Fruit fly (Drosophila melanogaster) whole organism, embryonic: Measurements from ENCODE around the gene CG43915.

ENCODE experiments used
- BEAF-32 ChIP-seq: fragments of 200-800 bp; sonication (Bioruptor generic); optimal IDR thresholded peaks from 3 replicates; lab custom pipeline; 2017; ENCODE audit warnings: missing biosample characterization, missing genetic modification characterization, mild to moderate bottlenecking, moderate library complexity, missing genetic modification reagents
- CG18619 ChIP-seq: fragments of 200-800 bp; sonication (Bioruptor generic); optimal IDR thresholded peaks from 3 replicates; lab custom pipeline; 2017; ENCODE audit warnings: missing biosample characterization, mild to moderate bottlenecking, missing genetic modification characterization
- CG2116 ChIP-seq: fragments of 200-800 bp; sonication (Bioruptor generic); optimal IDR thresholded peaks from 3 replicates; lab custom pipeline; 2018; ENCODE audit warnings: missing biosample characterization, mild to moderate bottlenecking, missing genetic modification characterization
- CG2199 ChIP-seq: fragments of 200-800 bp; sonication (Bioruptor generic); IDR thresholded peaks from 3 replicates; pipeline ENCODE4 v1.3.6; 2022; ENCODE audit warnings: missing biosample characterization, missing genetic modification characterization
- CG8944 ChIP-seq: fragments of 200-800 bp; sonication (Bioruptor generic); optimal IDR thresholded peaks from 3 replicates; lab custom pipeline; 2016; ENCODE audit warnings: missing biosample characterization, missing genetic modification characterization
- CG9437 ChIP-seq: fragments of 200-800 bp; sonication (Bioruptor generic); optimal IDR thresholded peaks from 2 replicates; lab custom pipeline; 2018; ENCODE audit warnings: missing biosample characterization, mild to moderate bottlenecking, missing genetic modification characterization
- CG9609 ChIP-seq: fragments of 200-800 bp; sonication (Bioruptor generic); optimal IDR thresholded peaks from 3 replicates; lab custom pipeline; 2016; ENCODE audit warnings: missing biosample characterization, missing genetic modification characterization
- sc ChIP-seq, 3 experiments: fragments of >200 bp in 2 of 3; fragments of 200-800 bp in 1 of 3; sonication (Bioruptor generic) in 1 of 3; optimal IDR thresholded peaks; 2 replicates in 2 of 3; 3 replicates in 1 of 3; lab custom pipeline; 2017; ENCODE audit warnings: mild to moderate bottlenecking in 1 of 3, missing biosample characterization in 1 of 3, missing genetic modification characterization in 1 of 3, missing genetic modification reagents in 1 of 3
- tx ChIP-seq: fragments of 200-800 bp; sonication (Bioruptor generic); optimal IDR thresholded peaks from 2 replicates; lab custom pipeline; 2016; ENCODE audit warnings: missing biosample characterization, missing genetic modification characterization

DNA sequence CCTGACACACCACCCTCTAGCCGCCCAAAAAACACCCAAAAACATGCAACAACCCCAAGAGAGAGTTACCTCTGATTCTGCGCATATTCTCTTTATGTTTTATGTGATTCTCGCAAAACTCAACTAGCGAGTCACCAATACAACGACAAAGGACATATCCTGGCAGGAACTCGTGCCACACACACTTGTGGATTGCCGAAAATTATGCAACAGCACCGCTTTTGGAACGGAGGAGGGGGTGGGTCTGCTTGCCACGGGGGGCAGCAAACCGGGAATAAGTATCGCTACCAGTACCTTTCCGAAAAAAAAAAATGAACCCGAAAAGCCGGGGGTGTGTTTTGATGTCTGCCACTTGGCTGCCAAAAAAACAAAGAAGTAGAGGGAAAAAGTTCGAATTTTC, 7.6 kb upstream of the CG43915 start:
- no peak for TF ChIP-seq CG2116 (GFP tag; lab: Kevin White, UChicago)
- no peak for TF ChIP-seq tx (GFP tag; lab: Kevin White, UChicago)
- TF ChIP-seq CG18619 (GFP tag; lab: Kevin White, UChicago): no peak
- TF ChIP-seq CG9609 (GFP tag; lab: Kevin White, UChicago): no peak
- no peak for TF ChIP-seq CG8944 (GFP tag; lab: Kevin White, UChicago)
- no peak for TF ChIP-seq sc (optimal IDR thresholded peaks at IDR 0.05; lab: Kevin White, UChicago)
- no peak for TF ChIP-seq sc (GFP tag; optimal IDR thresholded peaks at IDR 0.05; lab: Kevin White, UChicago)
- TF ChIP-seq CG9437 (GFP tag; lab: Kevin White, UChicago): no peak
- no peak for TF ChIP-seq CG2199
- no peak for TF ChIP-seq BEAF-32 (GFP tag; lab: Kevin White, UChicago)
